Worm (Caenorhabditis elegans) whole organism, young adult: ENCODE results near the gene srbc-59.

ENCODE experiments used
- B0019.2 ChIP-seq: fragments of 200-800 bp; sonication (Bioruptor generic); conservative IDR thresholded peaks from 2 replicates; pipeline ENCODE4 v1.3.6; 2022; ENCODE audit warnings: missing genetic modification reagents, missing genetic modification characterization, missing compliant biosample characterization
- B0261.1 ChIP-seq: sonication (generic microtip); optimal IDR thresholded peaks from 2 replicates; lab custom pipeline; 2016; ENCODE audit warnings: mild to moderate bottlenecking, missing genetic modification characterization, moderate library complexity, missing compliant biosample characterization
- F10E7.11 ChIP-seq: sonication (generic microtip); optimal IDR thresholded peaks from 2 replicates; lab custom pipeline; 2017; ENCODE audit warnings: mild to moderate bottlenecking, missing genetic modification characterization, moderate library complexity, missing compliant biosample characterization
- F33H1.4 ChIP-seq: fragments of 200-800 bp; sonication (Bioruptor generic); IDR thresholded peaks from 2 replicates; pipeline ENCODE4 v1.3.6; 2022; ENCODE audit warnings: missing genetic modification reagents, missing genetic modification characterization, missing compliant biosample characterization
- F39B2.1 ChIP-seq: fragments of 200-800 bp; sonication (Bioruptor generic); IDR thresholded peaks from 2 replicates; pipeline ENCODE4 v1.3.6; 2022; ENCODE audit warnings: missing genetic modification reagents, missing genetic modification characterization, missing compliant biosample characterization
- F49E8.2 ChIP-seq: sonication (generic microtip); optimal IDR thresholded peaks from 3 replicates; lab custom pipeline; 2017; ENCODE audit warnings: missing genetic modification characterization, mild to moderate bottlenecking, missing compliant biosample characterization, antibody characterized with exemption, moderate library complexity; ENCODE audit not compliant: insufficient read depth
- F57A8.1 ChIP-seq: fragments of 200-800 bp; sonication (Bioruptor generic); optimal IDR thresholded peaks from 2 replicates; lab custom pipeline; 2018; ENCODE audit warnings: mild to moderate bottlenecking, missing genetic modification characterization, moderate library complexity, missing compliant biosample characterization
- Y53G8AR.9 ChIP-seq: fragments of 200-800 bp; sonication (Bioruptor generic); conservative IDR thresholded peaks from 2 replicates; pipeline ENCODE4 v1.3.6; 2022; ENCODE audit warnings: missing genetic modification reagents, missing genetic modification characterization, missing compliant biosample characterization
- Y95B8A.8 ChIP-seq: fragments of 200-800 bp; sonication (Bioruptor generic); IDR thresholded peaks from 2 replicates; pipeline ENCODE4 v1.3.6; 2022; ENCODE audit warnings: missing genetic modification reagents, missing genetic modification characterization, missing compliant biosample characterization
- ZK185.1 ChIP-seq: sonication (generic microtip); optimal IDR thresholded peaks from 2 replicates; lab custom pipeline; 2016; ENCODE audit warnings: mild to moderate bottlenecking, missing genetic modification characterization, missing compliant biosample characterization; ENCODE audit not compliant: poor library complexity, severe bottlenecking
- aptf-2 ChIP-seq: fragments of 200-800 bp; sonication (Bioruptor generic); conservative IDR thresholded peaks from 2 replicates; pipeline ENCODE4 v1.3.6; 2022; ENCODE audit warnings: missing genetic modification reagents, missing genetic modification characterization, missing compliant biosample characterization
- atf-7 ChIP-seq: sonication (generic microtip); optimal IDR thresholded peaks from 2 replicates; lab custom pipeline; 2017; ENCODE audit warnings: mild to moderate bottlenecking, missing genetic modification characterization, missing compliant biosample characterization
- bed-1 ChIP-seq: fragments of 200-800 bp; sonication (Bioruptor generic); IDR thresholded peaks from 2 replicates; pipeline ENCODE4 v1.3.6; 2022; ENCODE audit warnings: missing genetic modification reagents, missing genetic modification characterization, missing compliant biosample characterization
- bed-2 ChIP-seq: fragments of 200-800 bp; sonication (Bioruptor generic); IDR thresholded peaks from 2 replicates; pipeline ENCODE4 v1.3.6; 2022; ENCODE audit warnings: missing genetic modification reagents, missing genetic modification characterization, missing compliant biosample characterization
- ccch-3 ChIP-seq: fragments of 200-800 bp; sonication (Bioruptor generic); optimal IDR thresholded peaks from 2 replicates; lab custom pipeline; 2018; ENCODE audit warnings: mild to moderate bottlenecking, missing genetic modification characterization, missing compliant biosample characterization
- cebp-1 ChIP-seq, 2 experiments: fragments of 200-800 bp in 1 of 2; sonication (Bioruptor generic) in 1 of 2; sonication (generic microtip) in 1 of 2; IDR thresholded peaks in 1 of 2; optimal IDR thresholded peaks in 1 of 2; 2 replicates each; pipeline versions ENCODE4 v1.3.6 to Lab custom; 2017 to 2022; ENCODE audit warnings: missing compliant biosample characterization in 2 of 2, missing genetic modification characterization in 2 of 2, mild to moderate bottlenecking in 1 of 2, missing genetic modification reagents in 1 of 2, moderate library complexity in 1 of 2
- ceh-27 ChIP-seq: fragments of 200-800 bp; sonication (Bioruptor generic); optimal IDR thresholded peaks from 2 replicates; lab custom pipeline; 2018; ENCODE audit warnings: mild to moderate bottlenecking, missing genetic modification characterization, moderate library complexity, missing compliant biosample characterization
- ceh-40 ChIP-seq: fragments of 200-800 bp; sonication (Bioruptor generic); IDR thresholded peaks from 2 replicates; pipeline ENCODE4 v1.3.6; 2022; ENCODE audit warnings: missing genetic modification characterization, missing compliant biosample characterization
- ceh-79 ChIP-seq: sonication (generic microtip); optimal IDR thresholded peaks from 2 replicates; lab custom pipeline; 2017; ENCODE audit warnings: mild to moderate bottlenecking, missing genetic modification characterization, missing compliant biosample characterization
- ceh-91 ChIP-seq: fragments of 200-800 bp; sonication (Bioruptor generic); IDR thresholded peaks from 2 replicates; pipeline ENCODE4 v1.3.6; 2022; ENCODE audit warnings: missing genetic modification reagents, missing genetic modification characterization, missing compliant biosample characterization
- chd-7 ChIP-seq: sonication (generic microtip); optimal IDR thresholded peaks from 2 replicates; lab custom pipeline; 2016; ENCODE audit warnings: mild to moderate bottlenecking, missing genetic modification characterization, moderate library complexity, missing compliant biosample characterization
- die-1 ChIP-seq: sonication (generic microtip); optimal IDR thresholded peaks from 2 replicates; lab custom pipeline; 2016; ENCODE audit warnings: missing genotype, mild to moderate bottlenecking, missing genetic modification characterization, missing compliant biosample characterization
- dpff-1 ChIP-seq: sonication (generic microtip); optimal IDR thresholded peaks from 2 replicates; lab custom pipeline; 2017; ENCODE audit warnings: mild to moderate bottlenecking, missing genetic modification characterization, missing compliant biosample characterization
- dpl-1 ChIP-seq: fragments of 150-350 bp; optimal IDR thresholded peaks from 2 replicates; lab custom pipeline; 2014; ENCODE audit warnings: missing biosample characterization, missing genetic modification reagents, missing genetic modification characterization
- egl-18 ChIP-seq: fragments of 200-800 bp; sonication (Bioruptor generic); IDR thresholded peaks from 2 replicates; pipeline ENCODE4 v1.3.6; 2022; ENCODE audit warnings: missing genetic modification reagents, missing genetic modification characterization, missing compliant biosample characterization
- egrh-3 ChIP-seq: fragments of 200-800 bp; sonication (Bioruptor generic); IDR thresholded peaks from 2 replicates; pipeline ENCODE4 v1.3.6; 2022; ENCODE audit warnings: missing genetic modification reagents, missing genetic modification characterization, missing compliant biosample characterization
- ekl-4 ChIP-seq: fragments of 200-800 bp; sonication (Bioruptor generic); IDR thresholded peaks from 2 replicates; pipeline ENCODE4 v1.3.6; 2022; ENCODE audit warnings: missing genetic modification reagents, missing genetic modification characterization, missing compliant biosample characterization
- hmg-1.2 ChIP-seq: fragments of 200-800 bp; sonication (Bioruptor generic); IDR thresholded peaks from 2 replicates; pipeline ENCODE4 v1.3.6; 2022; ENCODE audit warnings: missing genetic modification reagents, missing genetic modification characterization, missing compliant biosample characterization
- hsf-1 ChIP-seq: fragments of 200-800 bp; sonication (Bioruptor generic); IDR thresholded peaks from 2 replicates; pipeline ENCODE4 v1.3.6; 2022; ENCODE audit warnings: missing genetic modification reagents, missing genetic modification characterization, missing compliant biosample characterization
- lag-1 ChIP-seq: fragments of 200-800 bp; sonication (Bioruptor generic); IDR thresholded peaks from 2 replicates; pipeline ENCODE4 v1.3.6; 2022; ENCODE audit warnings: missing genetic modification reagents, missing genetic modification characterization, missing compliant biosample characterization
- lin-26 ChIP-seq: fragments of 200-800 bp; sonication (Bioruptor generic); IDR thresholded peaks from 2 replicates; pipeline ENCODE4 v1.3.6; 2022; ENCODE audit warnings: missing genetic modification reagents, missing genetic modification characterization, missing compliant biosample characterization
- lin-40 ChIP-seq: sonication (generic microtip); optimal IDR thresholded peaks from 2 replicates; lab custom pipeline; 2016; ENCODE audit warnings: missing genetic modification characterization, mild to moderate bottlenecking, missing compliant biosample characterization, missing genotype, missing genetic modification reagents
- lin-54 ChIP-seq: fragments of 200-800 bp; sonication (Bioruptor generic); optimal IDR thresholded peaks from 2 replicates; lab custom pipeline; 2018; ENCODE audit warnings: mild to moderate bottlenecking, missing genetic modification characterization, missing compliant biosample characterization
- lsy-27 ChIP-seq: sonication (generic microtip); optimal IDR thresholded peaks from 2 replicates; lab custom pipeline; 2017; ENCODE audit warnings: missing genetic modification characterization, mild to moderate bottlenecking, missing compliant biosample characterization, antibody characterized with exemption, missing genotype, borderline replicate concordance; ENCODE audit not compliant: insufficient read depth
- madf-3 ChIP-seq: fragments of 200-800 bp; sonication (Bioruptor generic); IDR thresholded peaks from 2 replicates; pipeline ENCODE4 v1.3.6; 2022; ENCODE audit warnings: missing genetic modification reagents, missing genetic modification characterization, missing compliant biosample characterization
- nfya-2 ChIP-seq: fragments of 200-800 bp; sonication (Bioruptor generic); IDR thresholded peaks from 2 replicates; pipeline ENCODE4 v1.3.6; 2022; ENCODE audit warnings: missing genetic modification reagents, missing genetic modification characterization, missing compliant biosample characterization
- nfyb-1 ChIP-seq: fragments of 200-800 bp; sonication (Bioruptor generic); IDR thresholded peaks from 2 replicates; pipeline ENCODE4 v1.3.6; 2022; ENCODE audit warnings: missing genetic modification reagents, missing genetic modification characterization, missing compliant biosample characterization
- nhr-27 ChIP-seq: fragments of 200-800 bp; sonication (Bioruptor generic); optimal IDR thresholded peaks from 2 replicates; lab custom pipeline; 2018; ENCODE audit warnings: mild to moderate bottlenecking, missing genetic modification characterization, moderate library complexity, missing compliant biosample characterization
- pbrm-1 ChIP-seq: fragments of 200-800 bp; sonication (Bioruptor generic); IDR thresholded peaks from 2 replicates; pipeline ENCODE4 v1.3.6; 2022; ENCODE audit warnings: missing genetic modification reagents, missing genetic modification characterization, missing compliant biosample characterization
- rec-8 ChIP-seq, 2 experiments: sonication (generic microtip); optimal IDR thresholded peaks; 2 replicates each; lab custom pipeline; 2016; ENCODE audit warnings: mild to moderate bottlenecking in 2 of 2, missing genetic modification characterization in 2 of 2, missing genetic modification reagents in 2 of 2, missing genotype in 2 of 2, missing biosample characterization in 1 of 2, missing compliant biosample characterization in 1 of 2, moderate library complexity in 1 of 2
- repo-1 ChIP-seq: sonication (generic microtip); optimal IDR thresholded peaks from 2 replicates; lab custom pipeline; 2017; ENCODE audit warnings: mild to moderate bottlenecking, missing genetic modification characterization, missing compliant biosample characterization
- snpc-1.1 ChIP-seq: sonication (generic microtip); optimal IDR thresholded peaks from 2 replicates; lab custom pipeline; 2017; ENCODE audit warnings: missing genetic modification characterization, mild to moderate bottlenecking, missing compliant biosample characterization, antibody characterized with exemption, moderate library complexity, missing genotype, missing genetic modification reagents; ENCODE audit not compliant: insufficient read depth
- snpc-4 ChIP-seq, 5 experiments: fragments of 150-350 bp in 1 of 5; sonication (generic microtip) in 4 of 5; optimal IDR thresholded peaks; 2 replicates each; lab custom pipeline; 2014 to 2018; ENCODE audit warnings: missing genetic modification characterization in 5 of 5, missing biosample characterization in 3 of 5, antibody characterized with exemption in 2 of 5, mild to moderate bottlenecking in 2 of 5, missing compliant biosample characterization in 2 of 5, missing genotype in 2 of 5, moderate library complexity in 2 of 5, missing genetic modification reagents in 1 of 5
- somi-1 ChIP-seq: fragments of 200-800 bp; sonication (Bioruptor generic); optimal IDR thresholded peaks from 2 replicates; lab custom pipeline; 2018; ENCODE audit warnings: mild to moderate bottlenecking, missing genetic modification characterization, missing compliant biosample characterization
- tbp1 ChIP-seq: fragments of 200-800 bp; sonication (Bioruptor generic); optimal IDR thresholded peaks from 2 replicates; lab custom pipeline; 2018; ENCODE audit warnings: mild to moderate bottlenecking, missing genetic modification characterization, missing compliant biosample characterization
- ztf-28 ChIP-seq: fragments of 200-800 bp; sonication (Bioruptor generic); IDR thresholded peaks from 2 replicates; pipeline ENCODE4 v1.3.6; 2022; ENCODE audit warnings: missing genetic modification reagents, missing genetic modification characterization, missing compliant biosample characterization

The srbc-59 gene

DNA sequence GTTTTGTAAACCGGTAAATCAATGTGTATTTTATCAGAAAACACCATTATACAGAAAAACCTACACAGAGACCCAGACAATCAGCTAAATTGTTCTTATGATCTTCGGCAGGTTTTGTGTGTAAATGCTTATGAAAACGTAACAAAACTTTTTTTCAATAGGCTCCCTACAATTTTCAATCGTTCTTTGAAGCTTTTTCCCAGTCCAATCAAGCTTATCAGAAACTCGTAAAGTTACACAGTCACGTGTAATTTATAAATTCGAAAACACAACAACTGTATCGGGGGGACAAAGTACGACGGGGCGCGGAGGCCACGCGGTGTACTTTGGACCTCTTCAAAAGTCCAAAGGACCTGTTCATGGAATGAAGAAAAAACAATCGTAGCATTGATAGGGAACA is 48.2 kb upstream of the srbc-59 start:
- TF ChIP-seq ceh-91 (GFP tag; lab: Robert Waterston, UW) (no peak), dpff-1 (tag; lab: Kevin White, UChicago) (no peak), ceh-27 (GFP tag; lab: Kevin White, UChicago) (no peak), hmg-1.2 (GFP tag; lab: Robert Waterston, UW) (peak; percentile 27; the same call in 1 of the 2 replicates), ztf-28 (GFP tag; lab: Robert Waterston, UW) (no peak), F33H1.4 (GFP tag; lab: Robert Waterston, UW) (no peak), lag-1 (no peak), somi-1 (GFP tag; lab: Kevin White, UChicago) (peak; percentile 25), B0019.2 (no peak), B0261.1 (tag; lab: Kevin White, UChicago) (no peak), egrh-3 (GFP tag; lab: Robert Waterston, UW) (no peak), aptf-2 (GFP tag; lab: Robert Waterston, UW) (no peak), lsy-27 (tag; lab: Kevin White, UChicago) (no peak), lin-40 (tag; lab: Kevin White, UChicago) (peak; percentile 47), ceh-40 (GFP tag; lab: Robert Waterston, UW) (no peak), F10E7.11 (tag; lab: Kevin White, UChicago) (no peak), chd-7 (peak; percentile 66), rec-8 (tag; optimal IDR thresholded peaks at IDR 0.05; lab: Kevin White, UChicago) (no peak), snpc-1.1 (tag; lab: Kevin White, UChicago) (no peak), hsf-1 (GFP tag; lab: Robert Waterston, UW) (no peak), cebp-1 (GFP tag; IDR thresholded peaks at IDR 0.05; lab: Robert Waterston, UW) (peak; percentile 37; the same call in 1 of the 2 replicates), cebp-1 (tag; optimal IDR thresholded peaks at IDR 0.05; lab: Kevin White, UChicago) (peak; percentile 71), nfya-2 (GFP tag; lab: Robert Waterston, UW) (no peak), nhr-27 (no peak), nfyb-1 (GFP tag; lab: Robert Waterston, UW) (peak; percentile 81), Y95B8A.8 (GFP tag; lab: Robert Waterston, UW) (0 out of 2 replicates have a peak, but pooled peaks have one; percentile 36), bed-2 (no peak), F57A8.1 (GFP tag; lab: Kevin White, UChicago) (no peak), pbrm-1 (GFP tag; lab: Robert Waterston, UW) (no peak), tbp1 (GFP tag; lab: Kevin White, UChicago) (peak; percentile 51), dpl-1 (no peak), ZK185.1 (tag; lab: Kevin White, UChicago) (peak; percentile 25), snpc-4 (GFP tag; optimal IDR thresholded peaks at IDR 0.05; lab: Kevin White, UChicago) (no peak), snpc-4 (tag; optimal IDR thresholded peaks at IDR 0.05; lab: Kevin White, UChicago) (no peak), ceh-79 (tag; lab: Kevin White, UChicago) (no peak), ekl-4 (GFP tag; lab: Robert Waterston, UW) (no peak), die-1 (tag; lab: Kevin White, UChicago) (no peak), repo-1 (tag; lab: Kevin White, UChicago) (peak; percentile 56), ccch-3 (no peak), Y53G8AR.9 (GFP tag; lab: Robert Waterston, UW) (peak; percentile 68; the same call in 1 of the 2 replicates), atf-7 (no peak), madf-3 (0 out of 2 replicates have a peak, but pooled peaks have one; percentile 47), lin-54 (GFP tag; lab: Kevin White, UChicago) (peak; percentile 11), F49E8.2 (no peak), bed-1 (GFP tag; lab: Robert Waterston, UW) (no peak), F39B2.1 (GFP tag; lab: Robert Waterston, UW) (no peak), lin-26 (GFP tag; lab: Robert Waterston, UW) (0 out of 2 replicates have a peak, but pooled peaks have one; percentile 24), egl-18 (GFP tag; lab: Robert Waterston, UW) (no peak)
